Fruit fly (Drosophila melanogaster) whole organism, adult: ENCODE measurements around the gene Muc68Ca.

Source experiments
- CG1620 ChIP-seq: fragments of 200-800 bp; sonication (Bioruptor generic); optimal IDR thresholded peaks from 2 replicates; lab custom pipeline; 2016; ENCODE audit warnings: missing biosample characterization, missing genetic modification characterization
- Clk ChIP-seq: fragments of 200-800 bp; sonication (Bioruptor generic); optimal IDR thresholded peaks from 2 replicates; lab custom pipeline; 2017; ENCODE audit warnings: missing biosample characterization, missing genetic modification characterization
- Crg-1 ChIP-seq: fragments of 200-800 bp; sonication (Bioruptor generic); optimal IDR thresholded peaks from 2 replicates; lab custom pipeline; 2016; ENCODE audit warnings: missing biosample characterization, missing genetic modification characterization
- bab1 ChIP-seq: fragments of 200-800 bp; sonication (Bioruptor generic); optimal IDR thresholded peaks from 3 replicates; lab custom pipeline; 2019; ENCODE audit warnings: missing biosample characterization, mild to moderate bottlenecking, missing genetic modification characterization, moderate library complexity
- cic ChIP-seq: fragments of 200-800 bp; sonication (Bioruptor generic); optimal IDR thresholded peaks from 2 replicates; lab custom pipeline; 2017; ENCODE audit warnings: missing biosample characterization, mild to moderate bottlenecking, missing genetic modification characterization, moderate library complexity
- kay ChIP-seq: fragments of 200-800 bp; sonication (Bioruptor generic); peaks from one replicate; lab custom pipeline; 2016; ENCODE audit warnings: missing biosample characterization, missing genetic modification characterization, borderline replicate concordance
- tj ChIP-seq: fragments of 200-800 bp; sonication (Bioruptor generic); optimal IDR thresholded peaks from 3 replicates; lab custom pipeline; 2017; ENCODE audit warnings: missing biosample characterization, mild to moderate bottlenecking, missing genetic modification characterization, moderate library complexity

- TF ChIP-seq Crg-1 (GFP tag; lab: Kevin White, UChicago), result no peak
- no peak for TF ChIP-seq cic
- TF ChIP-seq kay (GFP tag; lab: Kevin White, UChicago), result no peak
- no peak for TF ChIP-seq bab1
- TF ChIP-seq CG1620 (GFP tag; lab: Kevin White, UChicago), result no peak
- no peak for TF ChIP-seq tj (GFP tag; lab: Kevin White, UChicago)
- TF ChIP-seq Clk (GFP tag; lab: Kevin White, UChicago), result no peak
These were observed 23.2 kb downstream of the Muc68Ca start, which contains the start of gene CG7368 for dm6 chr3L:11596585-11597252.
